Fruit fly (Drosophila melanogaster) whole organism, adult: ENCODE results near the gene Vajk2.

ENCODE experiments used
- CG11617 ChIP-seq: fragments of 200-800 bp; sonication (Bioruptor generic); optimal IDR thresholded peaks from 2 replicates; lab custom pipeline; 2017; ENCODE audit warnings: mild to moderate bottlenecking, missing biosample characterization, missing genetic modification reagents, missing genetic modification characterization
- CG12768 ChIP-seq: fragments of 200-800 bp; sonication (Bioruptor generic); optimal IDR thresholded peaks from 2 replicates; lab custom pipeline; 2017; ENCODE audit warnings: missing biosample characterization, missing genetic modification characterization, mild to moderate bottlenecking, moderate library complexity, missing genetic modification reagents
- CG14711 ChIP-seq: fragments of 200-800 bp; sonication (Bioruptor generic); optimal IDR thresholded peaks from 2 replicates; lab custom pipeline; 2018; ENCODE audit warnings: missing biosample characterization, mild to moderate bottlenecking, missing genetic modification characterization, moderate library complexity
- CG1620 ChIP-seq: fragments of 200-800 bp; sonication (Bioruptor generic); optimal IDR thresholded peaks from 2 replicates; lab custom pipeline; 2016; ENCODE audit warnings: missing biosample characterization, missing genetic modification characterization
- CG33017 ChIP-seq: fragments of 200-800 bp; sonication (Bioruptor generic); optimal IDR thresholded peaks from 2 replicates; lab custom pipeline; 2018; ENCODE audit warnings: missing biosample characterization, mild to moderate bottlenecking, missing genetic modification characterization, moderate library complexity
- CG5204 ChIP-seq: fragments of 200-800 bp; sonication (Bioruptor generic); optimal IDR thresholded peaks from 2 replicates; lab custom pipeline; 2016; ENCODE audit warnings: missing biosample characterization, missing genetic modification characterization
- CG7045 ChIP-seq: fragments of 200-800 bp; sonication (Bioruptor generic); optimal IDR thresholded peaks from 2 replicates; lab custom pipeline; 2017; ENCODE audit warnings: missing biosample characterization, mild to moderate bottlenecking, missing genetic modification characterization
- CG7101 ChIP-seq: fragments of 200-800 bp; sonication (Bioruptor generic); optimal IDR thresholded peaks from 2 replicates; lab custom pipeline; 2018; ENCODE audit warnings: missing biosample characterization, mild to moderate bottlenecking, missing genetic modification characterization, moderate library complexity
- Clk ChIP-seq: fragments of 200-800 bp; sonication (Bioruptor generic); optimal IDR thresholded peaks from 2 replicates; lab custom pipeline; 2017; ENCODE audit warnings: missing biosample characterization, missing genetic modification characterization
- Crg-1 ChIP-seq: fragments of 200-800 bp; sonication (Bioruptor generic); optimal IDR thresholded peaks from 2 replicates; lab custom pipeline; 2016; ENCODE audit warnings: missing biosample characterization, missing genetic modification characterization
- Hr96 ChIP-seq: fragments of 200-800 bp; sonication (Bioruptor generic); optimal IDR thresholded peaks from 2 replicates; lab custom pipeline; 2016; ENCODE audit warnings: missing biosample characterization, missing genetic modification characterization
- Mnt ChIP-seq: fragments of 200-800 bp; sonication (Bioruptor generic); optimal IDR thresholded peaks from 2 replicates; lab custom pipeline; 2016; ENCODE audit warnings: missing biosample characterization, mild to moderate bottlenecking, missing genetic modification characterization
- bab1 ChIP-seq: fragments of 200-800 bp; sonication (Bioruptor generic); optimal IDR thresholded peaks from 3 replicates; lab custom pipeline; 2019; ENCODE audit warnings: missing biosample characterization, mild to moderate bottlenecking, missing genetic modification characterization, moderate library complexity
- cic ChIP-seq: fragments of 200-800 bp; sonication (Bioruptor generic); optimal IDR thresholded peaks from 2 replicates; lab custom pipeline; 2017; ENCODE audit warnings: missing biosample characterization, mild to moderate bottlenecking, missing genetic modification characterization, moderate library complexity
- cnc ChIP-seq, 2 experiments: fragments of >200 bp; optimal IDR thresholded peaks; 2 replicates each; lab custom pipeline; 2017
- kay ChIP-seq: fragments of 200-800 bp; sonication (Bioruptor generic); peaks from one replicate; lab custom pipeline; 2016; ENCODE audit warnings: missing biosample characterization, missing genetic modification characterization, borderline replicate concordance
- ovo ChIP-seq: fragments of 200-800 bp; sonication (Bioruptor generic); optimal IDR thresholded peaks from 2 replicates; lab custom pipeline; 2016; ENCODE audit warnings: missing biosample characterization, missing genetic modification characterization
- pad ChIP-seq: fragments of 200-800 bp; sonication (Bioruptor generic); optimal IDR thresholded peaks from 3 replicates; lab custom pipeline; 2017; ENCODE audit warnings: missing biosample characterization, missing genetic modification characterization, mild to moderate bottlenecking, moderate library complexity, missing genetic modification reagents
- tj ChIP-seq: fragments of 200-800 bp; sonication (Bioruptor generic); optimal IDR thresholded peaks from 3 replicates; lab custom pipeline; 2017; ENCODE audit warnings: missing biosample characterization, mild to moderate bottlenecking, missing genetic modification characterization, moderate library complexity
- toe ChIP-seq: fragments of 200-800 bp; sonication (Bioruptor generic); optimal IDR thresholded peaks from 2 replicates; lab custom pipeline; 2016; ENCODE audit warnings: missing biosample characterization, missing genetic modification characterization

Gene Vajk2

dm6 chr2L:13934542-13935065, at the start of gene Vajk2:
Gene Vajk2, minus strand, starts transcription at chr2L:13934692.
- TF ChIP-seq ovo (GFP tag; lab: Kevin White, UChicago) (no peak), CG12768 (GFP tag; lab: Kevin White, UChicago) (no peak), cnc (optimal IDR thresholded peaks at IDR 0.05; lab: Kevin White, UChicago) (no peak), CG1620 (no peak), pad (GFP tag; lab: Kevin White, UChicago) (no peak), bab1 (GFP tag; lab: Kevin White, UChicago) (no peak), Mnt (GFP tag; lab: Kevin White, UChicago) (no peak), CG11617 (GFP tag; lab: Kevin White, UChicago) (no peak), CG14711 (tag; lab: Kevin White, UChicago) (no peak), CG7045 (no peak), CG7101 (tag; lab: Kevin White, UChicago) (no peak), cic (no peak)

DNA sequence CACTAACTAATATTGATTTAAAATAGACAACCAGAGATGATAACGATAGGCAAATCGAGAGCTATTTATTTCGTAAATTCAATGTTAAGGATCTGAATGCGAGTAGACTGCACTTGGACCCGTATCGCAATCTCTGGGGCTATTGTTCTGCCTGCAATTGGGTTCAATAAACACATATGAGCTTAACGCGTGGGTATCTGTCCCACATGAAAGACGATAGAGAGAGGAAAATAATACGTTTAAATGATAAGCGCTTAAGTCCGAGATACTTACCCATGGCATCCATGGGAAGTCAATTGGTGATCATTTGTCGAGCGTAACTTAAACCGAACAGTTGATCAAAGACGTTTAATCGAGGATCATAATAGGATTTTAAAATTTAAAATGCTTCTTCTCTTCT, 45.3 kb upstream of the Vajk2 start, which contains the start of gene NimC2:
TSS of gene NimC2 (plus strand) at position 301 of the 400 bp plus-strand sequence.
- TF ChIP-seq CG14711 (tag; lab: Kevin White, UChicago) (no peak), pad (GFP tag; lab: Kevin White, UChicago) (no peak), CG7101 (tag; lab: Kevin White, UChicago) (no peak), cic (no peak), toe (no peak), CG5204 (GFP tag; lab: Kevin White, UChicago) (no peak), Hr96 (no peak), tj (no peak), Crg-1 (GFP tag; lab: Kevin White, UChicago) (no peak), CG11617 (GFP tag; lab: Kevin White, UChicago) (no peak), CG33017 (tag; lab: Kevin White, UChicago) (no peak), cnc (optimal IDR thresholded peaks at IDR 0.05; lab: Kevin White, UChicago) (no peak), bab1 (GFP tag; lab: Kevin White, UChicago) (no peak), ovo (GFP tag; lab: Kevin White, UChicago) (no peak), Mnt (GFP tag; lab: Kevin White, UChicago) (no peak), CG1620 (no peak), Clk (GFP tag; lab: Kevin White, UChicago) (no peak), CG7045 (no peak), kay (GFP tag; lab: Kevin White, UChicago) (no peak)

dm6 chr2L:13977073-13977472, 42.6 kb upstream of the Vajk2 start, which contains the start of gene Cyp28a5:
Gene Cyp28a5, plus strand, starts transcription at chr2L:13977302.
- TF ChIP-seq CG1620 (no peak), Hr96 (peak; percentile 9), Mnt (GFP tag; lab: Kevin White, UChicago) (peak; percentile 18), cic (peak; percentile 33), Clk (GFP tag; lab: Kevin White, UChicago) (no peak), CG7101 (tag; lab: Kevin White, UChicago) (no peak), CG7045 (no peak), cnc (optimal IDR thresholded peaks at IDR 0.05; lab: Kevin White, UChicago) (no peak), CG14711 (tag; lab: Kevin White, UChicago) (no peak), Crg-1 (GFP tag; lab: Kevin White, UChicago) (no peak), CG5204 (GFP tag; lab: Kevin White, UChicago) (no peak), CG11617 (GFP tag; lab: Kevin White, UChicago) (no peak), ovo (GFP tag; lab: Kevin White, UChicago) (no peak), kay (GFP tag; lab: Kevin White, UChicago) (peak; percentile 59), bab1 (GFP tag; lab: Kevin White, UChicago) (no peak), tj (no peak), CG12768 (GFP tag; lab: Kevin White, UChicago) (no peak)

DNA sequence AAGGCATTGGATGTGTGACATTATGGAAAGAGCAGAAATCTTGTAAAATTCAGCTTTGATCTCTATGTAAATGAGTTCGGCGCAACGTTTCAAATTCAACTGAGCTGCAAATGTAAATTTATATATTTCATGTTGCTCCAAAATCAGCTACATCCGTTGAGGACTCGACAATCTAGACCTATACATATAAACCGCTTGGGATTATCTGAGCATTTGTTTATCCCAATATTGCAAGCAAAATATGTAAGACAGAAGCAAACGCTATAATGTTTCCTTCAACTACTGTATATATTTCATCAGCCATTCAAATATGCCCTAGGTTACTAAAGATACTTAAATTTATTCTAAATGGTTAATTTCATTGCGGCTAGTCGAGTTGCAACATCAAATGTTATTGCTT, 42.2 kb upstream of the Vajk2 start, which contains the start of gene NimC1:
TSS of gene NimC1 (minus strand) at position 101 of the 400 bp plus-strand sequence.
- no peak for TF ChIP-seq CG1620
- TF ChIP-seq Clk (GFP tag; lab: Kevin White, UChicago) = no peak
- TF ChIP-seq toe = no peak
- TF ChIP-seq CG7101 (tag; lab: Kevin White, UChicago) = no peak
- no peak for TF ChIP-seq CG12768 (GFP tag; lab: Kevin White, UChicago)

DNA sequence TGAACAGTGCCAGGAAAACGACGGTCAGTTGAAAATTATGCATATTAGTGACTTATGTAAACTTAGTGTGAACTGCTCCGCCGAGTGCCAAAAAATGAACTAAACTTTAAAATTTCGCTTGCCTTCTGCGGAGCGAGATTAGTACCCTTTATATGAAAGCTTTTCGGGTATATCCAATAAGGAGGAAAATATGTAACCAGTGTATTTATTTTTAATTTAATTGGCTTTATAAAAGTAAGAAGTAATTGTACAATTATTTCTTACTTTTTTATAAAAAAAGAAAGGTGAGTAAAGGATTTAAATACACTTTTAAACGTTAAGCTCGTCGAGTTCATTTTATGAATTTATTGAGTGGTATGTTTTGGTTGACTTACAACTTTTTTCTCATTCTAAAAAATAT, 38.4 kb upstream of the Vajk2 start, which contains the start of gene He:
TSS of gene He (minus strand) at position 101 of the 400 bp plus-strand sequence.
- TF ChIP-seq cic = no peak
- TF ChIP-seq Clk (GFP tag; lab: Kevin White, UChicago) = no peak
- no peak for TF ChIP-seq CG5204 (GFP tag; lab: Kevin White, UChicago)
- no peak for TF ChIP-seq toe
- TF ChIP-seq cnc (optimal IDR thresholded peaks at IDR 0.05; lab: Kevin White, UChicago) = no peak
- TF ChIP-seq kay (GFP tag; lab: Kevin White, UChicago) = no peak
- TF ChIP-seq bab1 (GFP tag; lab: Kevin White, UChicago) = no peak
- TF ChIP-seq pad (GFP tag; lab: Kevin White, UChicago) = no peak
- no peak for TF ChIP-seq Hr96
- no peak for TF ChIP-seq CG11617 (GFP tag; lab: Kevin White, UChicago)
- no peak for TF ChIP-seq tj
- no peak for TF ChIP-seq Mnt (GFP tag; lab: Kevin White, UChicago)
- TF ChIP-seq CG33017 (tag; lab: Kevin White, UChicago) = no peak
- TF ChIP-seq CG7101 (tag; lab: Kevin White, UChicago) = no peak

- TF ChIP-seq Hr96 (no peak), CG11617 (GFP tag; lab: Kevin White, UChicago) (no peak), Crg-1 (GFP tag; lab: Kevin White, UChicago) (no peak), CG5204 (GFP tag; lab: Kevin White, UChicago) (no peak), cic (no peak), Mnt (GFP tag; lab: Kevin White, UChicago) (no peak), toe (no peak), bab1 (GFP tag; lab: Kevin White, UChicago) (no peak), CG33017 (tag; lab: Kevin White, UChicago) (no peak), CG1620 (no peak), ovo (GFP tag; lab: Kevin White, UChicago) (no peak)
Observed at dm6 chr2L:13969876-13970275, 35.4 kb upstream of the Vajk2 start, which contains the start of the genes NimB4 and NimB5. Gene NimB4, minus strand, starts transcription at chr2L:13969976. Gene NimB5, plus strand, starts transcription at chr2L:13970177.
